Fruit fly (Drosophila melanogaster) whole organism, adult: ENCODE data around the gene CG14717.

Source experiments
- CG11617 ChIP-seq: fragments of 200-800 bp; sonication (Bioruptor generic); optimal IDR thresholded peaks from 2 replicates; lab custom pipeline; 2017; ENCODE audit warnings: mild to moderate bottlenecking, missing biosample characterization, missing genetic modification reagents, missing genetic modification characterization
- CG12768 ChIP-seq: fragments of 200-800 bp; sonication (Bioruptor generic); optimal IDR thresholded peaks from 2 replicates; lab custom pipeline; 2017; ENCODE audit warnings: missing biosample characterization, missing genetic modification characterization, mild to moderate bottlenecking, moderate library complexity, missing genetic modification reagents
- CG14711 ChIP-seq: fragments of 200-800 bp; sonication (Bioruptor generic); optimal IDR thresholded peaks from 2 replicates; lab custom pipeline; 2018; ENCODE audit warnings: missing biosample characterization, mild to moderate bottlenecking, missing genetic modification characterization, moderate library complexity
- CG1620 ChIP-seq: fragments of 200-800 bp; sonication (Bioruptor generic); optimal IDR thresholded peaks from 2 replicates; lab custom pipeline; 2016; ENCODE audit warnings: missing biosample characterization, missing genetic modification characterization
- CG33017 ChIP-seq: fragments of 200-800 bp; sonication (Bioruptor generic); optimal IDR thresholded peaks from 2 replicates; lab custom pipeline; 2018; ENCODE audit warnings: missing biosample characterization, mild to moderate bottlenecking, missing genetic modification characterization, moderate library complexity
- CG5204 ChIP-seq: fragments of 200-800 bp; sonication (Bioruptor generic); optimal IDR thresholded peaks from 2 replicates; lab custom pipeline; 2016; ENCODE audit warnings: missing biosample characterization, missing genetic modification characterization
- CG7045 ChIP-seq: fragments of 200-800 bp; sonication (Bioruptor generic); optimal IDR thresholded peaks from 2 replicates; lab custom pipeline; 2017; ENCODE audit warnings: missing biosample characterization, mild to moderate bottlenecking, missing genetic modification characterization
- CG7101 ChIP-seq: fragments of 200-800 bp; sonication (Bioruptor generic); optimal IDR thresholded peaks from 2 replicates; lab custom pipeline; 2018; ENCODE audit warnings: missing biosample characterization, mild to moderate bottlenecking, missing genetic modification characterization, moderate library complexity
- Clk ChIP-seq: fragments of 200-800 bp; sonication (Bioruptor generic); optimal IDR thresholded peaks from 2 replicates; lab custom pipeline; 2017; ENCODE audit warnings: missing biosample characterization, missing genetic modification characterization
- Crg-1 ChIP-seq: fragments of 200-800 bp; sonication (Bioruptor generic); optimal IDR thresholded peaks from 2 replicates; lab custom pipeline; 2016; ENCODE audit warnings: missing biosample characterization, missing genetic modification characterization
- Hr96 ChIP-seq: fragments of 200-800 bp; sonication (Bioruptor generic); optimal IDR thresholded peaks from 2 replicates; lab custom pipeline; 2016; ENCODE audit warnings: missing biosample characterization, missing genetic modification characterization
- Mnt ChIP-seq: fragments of 200-800 bp; sonication (Bioruptor generic); optimal IDR thresholded peaks from 2 replicates; lab custom pipeline; 2016; ENCODE audit warnings: missing biosample characterization, mild to moderate bottlenecking, missing genetic modification characterization
- bab1 ChIP-seq: fragments of 200-800 bp; sonication (Bioruptor generic); optimal IDR thresholded peaks from 3 replicates; lab custom pipeline; 2019; ENCODE audit warnings: missing biosample characterization, mild to moderate bottlenecking, missing genetic modification characterization, moderate library complexity
- cic ChIP-seq: fragments of 200-800 bp; sonication (Bioruptor generic); optimal IDR thresholded peaks from 2 replicates; lab custom pipeline; 2017; ENCODE audit warnings: missing biosample characterization, mild to moderate bottlenecking, missing genetic modification characterization, moderate library complexity
- cnc ChIP-seq, 2 experiments: fragments of >200 bp; optimal IDR thresholded peaks; 2 replicates each; lab custom pipeline; 2017
- kay ChIP-seq: fragments of 200-800 bp; sonication (Bioruptor generic); peaks from one replicate; lab custom pipeline; 2016; ENCODE audit warnings: missing biosample characterization, missing genetic modification characterization, borderline replicate concordance
- ovo ChIP-seq: fragments of 200-800 bp; sonication (Bioruptor generic); optimal IDR thresholded peaks from 2 replicates; lab custom pipeline; 2016; ENCODE audit warnings: missing biosample characterization, missing genetic modification characterization
- pad ChIP-seq: fragments of 200-800 bp; sonication (Bioruptor generic); optimal IDR thresholded peaks from 3 replicates; lab custom pipeline; 2017; ENCODE audit warnings: missing biosample characterization, missing genetic modification characterization, mild to moderate bottlenecking, moderate library complexity, missing genetic modification reagents
- tj ChIP-seq: fragments of 200-800 bp; sonication (Bioruptor generic); optimal IDR thresholded peaks from 3 replicates; lab custom pipeline; 2017; ENCODE audit warnings: missing biosample characterization, mild to moderate bottlenecking, missing genetic modification characterization, moderate library complexity
- toe ChIP-seq: fragments of 200-800 bp; sonication (Bioruptor generic); optimal IDR thresholded peaks from 2 replicates; lab custom pipeline; 2016; ENCODE audit warnings: missing biosample characterization, missing genetic modification characterization

The CG14717 gene

dm6 chr3R:11700314-11700713 lies 4.0 kb downstream of the CG14717 start, which contains the start of gene CG14718:
Gene CG14718, plus strand, starts transcription at chr3R:11700614.
- TF ChIP-seq CG7045 (GFP tag; lab: Kevin White, UChicago) (no peak), tj (GFP tag; lab: Kevin White, UChicago) (no peak), CG5204 (GFP tag; lab: Kevin White, UChicago) (no peak), Hr96 (GFP tag; lab: Kevin White, UChicago) (no peak), CG33017 (tag; lab: Kevin White, UChicago) (no peak), cic (GFP tag; lab: Kevin White, UChicago) (no peak), Clk (GFP tag; lab: Kevin White, UChicago) (no peak), CG12768 (GFP tag; lab: Kevin White, UChicago) (no peak), CG14711 (no peak), cnc (optimal IDR thresholded peaks at IDR 0.05; lab: Kevin White, UChicago) (no peak), kay (GFP tag; lab: Kevin White, UChicago) (no peak), toe (no peak)

- no peak for TF ChIP-seq CG1620
- TF ChIP-seq cic (GFP tag; lab: Kevin White, UChicago) = no peak
- TF ChIP-seq CG14711 = no peak
- TF ChIP-seq CG7101 (tag; lab: Kevin White, UChicago) = no peak
- TF ChIP-seq tj (GFP tag; lab: Kevin White, UChicago) = no peak
- TF ChIP-seq CG11617 (GFP tag; lab: Kevin White, UChicago) = no peak
- no peak for TF ChIP-seq pad
- TF ChIP-seq cnc (optimal IDR thresholded peaks at IDR 0.05; lab: Kevin White, UChicago) = no peak
- TF ChIP-seq CG5204 (GFP tag; lab: Kevin White, UChicago) = no peak
- no peak for TF ChIP-seq ovo (GFP tag; lab: Kevin White, UChicago)
- no peak for TF ChIP-seq CG33017 (tag; lab: Kevin White, UChicago)
- TF ChIP-seq Clk (GFP tag; lab: Kevin White, UChicago) = no peak
- TF ChIP-seq CG12768 (GFP tag; lab: Kevin White, UChicago) = no peak
- no peak for TF ChIP-seq Hr96 (GFP tag; lab: Kevin White, UChicago)
- TF ChIP-seq toe = no peak
- TF ChIP-seq bab1 (GFP tag; lab: Kevin White, UChicago) = no peak
- TF ChIP-seq Mnt (GFP tag; lab: Kevin White, UChicago) = no peak
- TF ChIP-seq Crg-1 (GFP tag; lab: Kevin White, UChicago) = no peak
Observed at dm6 chr3R:11703730-11704129, 7.4 kb downstream of the CG14717 start, which contains the start of gene I-t. Gene I-t, plus strand, starts transcription at chr3R:11704030.

- TF ChIP-seq kay (GFP tag; lab: Kevin White, UChicago) = no peak
- TF ChIP-seq CG7045 (GFP tag; lab: Kevin White, UChicago) = no peak
- TF ChIP-seq Hr96 (GFP tag; lab: Kevin White, UChicago) = no peak
- TF ChIP-seq Crg-1 (GFP tag; lab: Kevin White, UChicago) = no peak
- no peak for TF ChIP-seq cic (GFP tag; lab: Kevin White, UChicago)
- TF ChIP-seq CG12768 (GFP tag; lab: Kevin White, UChicago) = no peak
- no peak for TF ChIP-seq cnc (optimal IDR thresholded peaks at IDR 0.05; lab: Kevin White, UChicago)
- TF ChIP-seq toe = no peak
- TF ChIP-seq Clk (GFP tag; lab: Kevin White, UChicago) = no peak
- no peak for TF ChIP-seq ovo (GFP tag; lab: Kevin White, UChicago)
- no peak for TF ChIP-seq bab1 (GFP tag; lab: Kevin White, UChicago)
- TF ChIP-seq CG1620 = no peak
- no peak for TF ChIP-seq Mnt (GFP tag; lab: Kevin White, UChicago)
- TF ChIP-seq CG33017 (tag; lab: Kevin White, UChicago) = no peak
- TF ChIP-seq tj (GFP tag; lab: Kevin White, UChicago) = no peak
- no peak for TF ChIP-seq pad
- no peak for TF ChIP-seq CG14711
- TF ChIP-seq CG7101 (tag; lab: Kevin White, UChicago) = no peak
- no peak for TF ChIP-seq CG5204 (GFP tag; lab: Kevin White, UChicago)
Observed at dm6 chr3R:11711376-11711775, 15.1 kb downstream of the CG14717 start, which contains the start of gene CG14720. Gene CG14720, plus strand, starts transcription at chr3R:11711676.

dm6 chr3R:11721593-11721992 lies 25.3 kb downstream of the CG14717 start, which contains the start of gene CG12594:
Gene CG12594, plus strand, starts transcription at chr3R:11721734.
- no peak for TF ChIP-seq CG7101 (tag; lab: Kevin White, UChicago)
- no peak for TF ChIP-seq CG11617 (GFP tag; lab: Kevin White, UChicago)
- no peak for TF ChIP-seq CG1620
- TF ChIP-seq cic (GFP tag; lab: Kevin White, UChicago) = no peak
- TF ChIP-seq CG33017 (tag; lab: Kevin White, UChicago) = no peak

- peak; percentile 7 for TF ChIP-seq CG14711
- no peak for TF ChIP-seq kay (GFP tag; lab: Kevin White, UChicago)
- no peak for TF ChIP-seq CG12768 (GFP tag; lab: Kevin White, UChicago)
- no peak for TF ChIP-seq pad
- no peak for TF ChIP-seq cic (GFP tag; lab: Kevin White, UChicago)
- TF ChIP-seq Mnt (GFP tag; lab: Kevin White, UChicago) = peak; percentile 50
- TF ChIP-seq Crg-1 (GFP tag; lab: Kevin White, UChicago) = no peak
- TF ChIP-seq Clk (GFP tag; lab: Kevin White, UChicago) = no peak
- TF ChIP-seq tj (GFP tag; lab: Kevin White, UChicago) = no peak
- no peak for TF ChIP-seq ovo (GFP tag; lab: Kevin White, UChicago)
- no peak for TF ChIP-seq Hr96 (GFP tag; lab: Kevin White, UChicago)
- TF ChIP-seq CG33017 (tag; lab: Kevin White, UChicago) = no peak
- peak; percentile 61 for TF ChIP-seq bab1 (GFP tag; lab: Kevin White, UChicago)
- TF ChIP-seq CG1620 = peak; percentile 5
- TF ChIP-seq CG7101 (tag; lab: Kevin White, UChicago) = no peak
- TF ChIP-seq CG11617 (GFP tag; lab: Kevin White, UChicago) = peak; percentile 14
- no peak for TF ChIP-seq toe
- TF ChIP-seq CG7045 (GFP tag; lab: Kevin White, UChicago) = peak; percentile 4
- no peak for TF ChIP-seq CG5204 (GFP tag; lab: Kevin White, UChicago)
- TF ChIP-seq cnc (optimal IDR thresholded peaks at IDR 0.05; lab: Kevin White, UChicago) = no peak
Observed at dm6 chr3R:11735337-11735736, 39.0 kb downstream of the CG14717 start, which contains the start of gene CG14721. Gene CG14721, plus strand, starts transcription at chr3R:11735447.
